Fruit fly (Drosophila melanogaster) whole organism, embryonic: Measurements from ENCODE around the gene CG32170.

Experiments used
- B-H1 ChIP-seq: fragments of 200-800 bp; sonication (Bioruptor generic); IDR thresholded peaks from 3 replicates; pipeline ENCODE4 v1.3.6; 2022; ENCODE audit warnings: missing biosample characterization, missing genetic modification characterization
- CG10431 ChIP-seq: fragments of 200-800 bp; sonication (Bioruptor generic); optimal IDR thresholded peaks from 3 replicates; lab custom pipeline; 2018; ENCODE audit warnings: missing biosample characterization, mild to moderate bottlenecking, missing genetic modification characterization
- CG10959 ChIP-seq: fragments of 200-800 bp; sonication (Bioruptor generic); IDR thresholded peaks from 2 replicates; pipeline ENCODE4 v1.3.6; 2022; ENCODE audit warnings: missing biosample characterization, missing genetic modification characterization
- CG11247 ChIP-seq: fragments of 200-800 bp; sonication (Bioruptor generic); IDR thresholded peaks from 2 replicates; pipeline ENCODE4 v1.3.6; 2022; ENCODE audit warnings: missing biosample characterization, missing genetic modification characterization
- CG11398 ChIP-seq: fragments of 200-800 bp; sonication (Bioruptor generic); optimal IDR thresholded peaks from 2 replicates; lab custom pipeline; 2016; ENCODE audit warnings: missing biosample characterization, missing genetic modification characterization
- CG11456 ChIP-seq: fragments of 200-800 bp; sonication (Bioruptor generic); IDR thresholded peaks from 3 replicates; pipeline ENCODE4 v1.3.6; 2022; ENCODE audit warnings: missing biosample characterization, missing genetic modification characterization
- CG12391 ChIP-seq: fragments of 200-800 bp; sonication (Bioruptor generic); optimal IDR thresholded peaks from 3 replicates; lab custom pipeline; 2018; ENCODE audit warnings: missing biosample characterization, mild to moderate bottlenecking, missing genetic modification characterization, moderate library complexity
- CG14014 ChIP-seq: fragments of 200-800 bp; sonication (Bioruptor generic); IDR thresholded peaks from 2 replicates; pipeline ENCODE4 v1.3.6; 2022; ENCODE audit warnings: missing biosample characterization, missing genetic modification characterization
- CG15601 ChIP-seq: fragments of 200-800 bp; sonication (Bioruptor generic); optimal IDR thresholded peaks from 3 replicates; lab custom pipeline; 2019; ENCODE audit warnings: missing biosample characterization, mild to moderate bottlenecking, missing genetic modification characterization, moderate library complexity
- CG15696 ChIP-seq: fragments of 200-800 bp; sonication (Bioruptor generic); optimal IDR thresholded peaks from 2 replicates; lab custom pipeline; 2019; ENCODE audit warnings: missing biosample characterization, mild to moderate bottlenecking, missing genetic modification characterization, moderate library complexity
- CG1603 ChIP-seq: fragments of 200-800 bp; sonication (Bioruptor generic); optimal IDR thresholded peaks from 2 replicates; lab custom pipeline; 2019; ENCODE audit warnings: missing biosample characterization, mild to moderate bottlenecking, missing genetic modification characterization, moderate library complexity
- CG2199 ChIP-seq: fragments of 200-800 bp; sonication (Bioruptor generic); IDR thresholded peaks from 3 replicates; pipeline ENCODE4 v1.3.6; 2022; ENCODE audit warnings: missing biosample characterization, missing genetic modification characterization
- CG2712 ChIP-seq: fragments of 200-800 bp; optimal IDR thresholded peaks from 3 replicates; lab custom pipeline; 2019; ENCODE audit warnings: missing biosample characterization, mild to moderate bottlenecking, missing genetic modification characterization, moderate library complexity
- CG3407 ChIP-seq: fragments of 200-800 bp; sonication (Bioruptor generic); optimal IDR thresholded peaks from 2 replicates; lab custom pipeline; 2018; ENCODE audit warnings: missing biosample characterization, mild to moderate bottlenecking, missing genetic modification characterization
- CG4617 ChIP-seq: fragments of 200-800 bp; sonication (Bioruptor generic); optimal IDR thresholded peaks from 3 replicates; lab custom pipeline; 2016; ENCODE audit warnings: missing biosample characterization, missing genetic modification characterization, borderline replicate concordance
- CG5953 ChIP-seq: fragments of 200-800 bp; sonication (Bioruptor generic); IDR thresholded peaks from 2 replicates; pipeline ENCODE4 v1.3.6; 2022; ENCODE audit warnings: missing biosample characterization, missing genetic modification characterization
- CG7357 ChIP-seq: fragments of 200-800 bp; sonication (Bioruptor generic); IDR thresholded peaks from 3 replicates; pipeline ENCODE4 v1.3.6; 2022; ENCODE audit warnings: missing biosample characterization, missing genetic modification characterization
- CG7745 ChIP-seq: fragments of 200-800 bp; sonication (Bioruptor generic); optimal IDR thresholded peaks from 2 replicates; lab custom pipeline; 2018; ENCODE audit warnings: missing biosample characterization, mild to moderate bottlenecking, missing genetic modification characterization, moderate library complexity
- CG7963 ChIP-seq: fragments of 200-800 bp; sonication (Bioruptor generic); IDR thresholded peaks from 3 replicates; pipeline ENCODE4 v1.3.6; 2022; ENCODE audit warnings: missing biosample characterization, missing genetic modification characterization; ENCODE audit not compliant: partially characterized antibody
- CG8089 ChIP-seq: fragments of 200-800 bp; sonication (Bioruptor generic); optimal IDR thresholded peaks from 3 replicates; lab custom pipeline; 2016; ENCODE audit warnings: missing biosample characterization, missing genetic modification characterization
- CG8765 ChIP-seq: fragments of 200-800 bp; sonication (Bioruptor generic); IDR thresholded peaks from 2 replicates; pipeline ENCODE4 v1.3.6; 2022; ENCODE audit warnings: missing biosample characterization, missing genetic modification characterization
- CoRest ChIP-seq: fragments of 200-800 bp; sonication (Bioruptor generic); optimal IDR thresholded peaks from 3 replicates; lab custom pipeline; 2018; ENCODE audit warnings: missing biosample characterization, mild to moderate bottlenecking, missing genetic modification characterization, moderate library complexity
- ERR ChIP-seq: fragments of 200-800 bp; sonication (Bioruptor generic); optimal IDR thresholded peaks from 2 replicates; lab custom pipeline; 2016; ENCODE audit warnings: missing biosample characterization, missing genetic modification characterization
- Fer3 ChIP-seq: fragments of 200-800 bp; sonication (Bioruptor generic); optimal IDR thresholded peaks from 2 replicates; lab custom pipeline; 2018; ENCODE audit warnings: missing biosample characterization, mild to moderate bottlenecking, missing genetic modification characterization, moderate library complexity
- HLHmδ ChIP-seq: fragments of 200-800 bp; sonication (Bioruptor generic); optimal IDR thresholded peaks from 2 replicates; lab custom pipeline; 2018; ENCODE audit warnings: missing biosample characterization, mild to moderate bottlenecking, missing genetic modification characterization, moderate library complexity
- Hmr ChIP-seq: fragments of 200-800 bp; sonication (Bioruptor generic); optimal IDR thresholded peaks from 3 replicates; lab custom pipeline; 2017; ENCODE audit warnings: mild to moderate bottlenecking, missing biosample characterization, missing genetic modification reagents, missing genetic modification characterization
- Hr51 ChIP-seq, 2 experiments: fragments of 200-800 bp; sonication (Bioruptor generic); optimal IDR thresholded peaks; 2 replicates in 1 of 2; 3 replicates in 1 of 2; lab custom pipeline; 2016 to 2018; ENCODE audit warnings: missing biosample characterization in 2 of 2, missing genetic modification characterization in 2 of 2, mild to moderate bottlenecking in 1 of 2, moderate library complexity in 1 of 2
- Poxn ChIP-seq: fragments of 200-800 bp; sonication (Bioruptor generic); IDR thresholded peaks from 2 replicates; pipeline ENCODE4 v1.3.6; 2022; ENCODE audit warnings: missing biosample characterization, missing genetic modification characterization
- Sry-δ ChIP-seq: fragments of 200-800 bp; sonication (Bioruptor generic); optimal IDR thresholded peaks from 2 replicates; lab custom pipeline; 2016; ENCODE audit warnings: missing biosample characterization, missing genetic modification characterization
- crp ChIP-seq, 2 experiments: fragments of 200-800 bp; sonication (Bioruptor generic); optimal IDR thresholded peaks; 2 replicates in 1 of 2; 3 replicates in 1 of 2; lab custom pipeline; 2017; ENCODE audit warnings: missing biosample characterization in 2 of 2, missing genetic modification characterization in 2 of 2, mild to moderate bottlenecking in 1 of 2, moderate library complexity in 1 of 2
- dan ChIP-seq: fragments of 200-800 bp; sonication (Bioruptor generic); IDR thresholded peaks from 2 replicates; pipeline ENCODE4 v1.3.6; 2022; ENCODE audit warnings: missing biosample characterization, missing genetic modification characterization
- fd3F ChIP-seq: fragments of 200-800 bp; sonication (Bioruptor generic); optimal IDR thresholded peaks from 2 replicates; lab custom pipeline; 2018; ENCODE audit warnings: missing biosample characterization, mild to moderate bottlenecking, missing genetic modification characterization, moderate library complexity
- fu2 ChIP-seq: fragments of 200-800 bp; sonication (Bioruptor generic); optimal IDR thresholded peaks from 2 replicates; lab custom pipeline; 2016; ENCODE audit warnings: missing biosample characterization, missing genetic modification characterization
- gce ChIP-seq: fragments of 200-800 bp; sonication (Bioruptor generic); IDR thresholded peaks from 3 replicates; pipeline ENCODE4 v1.3.6; 2022; ENCODE audit warnings: missing biosample characterization, missing genetic modification characterization
- gem ChIP-seq: fragments of 200-800 bp; sonication (Bioruptor generic); optimal IDR thresholded peaks from 2 replicates; lab custom pipeline; 2019; ENCODE audit warnings: missing biosample characterization, mild to moderate bottlenecking, missing genetic modification characterization, moderate library complexity
- insv ChIP-seq, 2 experiments: fragments of 200-800 bp; sonication (Bioruptor generic); optimal IDR thresholded peaks; 3 replicates each; lab custom pipeline; 2016 to 2018; ENCODE audit warnings: missing biosample characterization in 2 of 2, missing genetic modification characterization in 2 of 2
- inv ChIP-seq: fragments of 200-800 bp; sonication (Bioruptor generic); IDR thresholded peaks from 2 replicates; pipeline ENCODE4 v1.3.6; 2022; ENCODE audit warnings: missing biosample characterization, missing genetic modification characterization; ENCODE audit not compliant: partially characterized antibody
- kah ChIP-seq: fragments of 200-800 bp; sonication (Bioruptor generic); optimal IDR thresholded peaks from 2 replicates; lab custom pipeline; 2018; ENCODE audit warnings: missing biosample characterization, mild to moderate bottlenecking, missing genetic modification characterization
- kay ChIP-seq: fragments of 200-800 bp; sonication (Bioruptor generic); optimal IDR thresholded peaks from 2 replicates; lab custom pipeline; 2016; ENCODE audit warnings: missing biosample characterization, missing genetic modification characterization
- lab ChIP-seq: fragments of 200-800 bp; sonication (Bioruptor generic); optimal IDR thresholded peaks from 3 replicates; lab custom pipeline; 2017; ENCODE audit warnings: missing biosample characterization, missing genetic modification characterization, mild to moderate bottlenecking, moderate library complexity, missing genetic modification reagents
- nau ChIP-seq: fragments of 200-800 bp; sonication (Bioruptor generic); optimal IDR thresholded peaks from 3 replicates; lab custom pipeline; 2017; ENCODE audit warnings: missing biosample characterization, mild to moderate bottlenecking, missing genetic modification characterization, missing genetic modification reagents
- nerfin-2 ChIP-seq: fragments of 200-800 bp; sonication (Bioruptor generic); IDR thresholded peaks from 2 replicates; pipeline ENCODE4 v1.3.6; 2022; ENCODE audit warnings: missing biosample characterization, missing genetic modification characterization; ENCODE audit not compliant: partially characterized antibody
- odd ChIP-seq: fragments of 200-800 bp; sonication (Bioruptor generic); optimal IDR thresholded peaks from 2 replicates; lab custom pipeline; 2017; ENCODE audit warnings: missing biosample characterization, mild to moderate bottlenecking, missing genetic modification characterization
- pan ChIP-seq, 4 experiments: fragments of >200 bp in 3 of 4; fragments of 200-800 bp in 1 of 4; sonication (Bioruptor generic) in 1 of 4; optimal IDR thresholded peaks in 3 of 4; IDR thresholded peaks in 1 of 4; 2 replicates each; pipeline versions ENCODE4 v1.3.6 to Lab custom; 2017 to 2022; ENCODE audit warnings: missing biosample characterization in 2 of 4, missing genetic modification characterization in 2 of 4, mixed read lengths in 1 of 4
- pum ChIP-seq: fragments of 200-800 bp; sonication (Bioruptor generic); optimal IDR thresholded peaks from 2 replicates; lab custom pipeline; 2016; ENCODE audit warnings: missing biosample characterization, missing genetic modification characterization
- ranshi ChIP-seq: fragments of 200-800 bp; sonication (Bioruptor generic); IDR thresholded peaks from 2 replicates; pipeline ENCODE4 v1.3.6; 2022; ENCODE audit warnings: missing biosample characterization, missing genetic modification characterization
- sens-2 ChIP-seq: fragments of 200-800 bp; sonication (Bioruptor generic); IDR thresholded peaks from 2 replicates; pipeline ENCODE4 v1.3.6; 2022; ENCODE audit warnings: missing biosample characterization, missing genetic modification characterization
- sug ChIP-seq: fragments of 200-800 bp; optimal IDR thresholded peaks from 2 replicates; lab custom pipeline; 2019; ENCODE audit warnings: missing biosample characterization, mild to moderate bottlenecking, missing genetic modification characterization, moderate library complexity
- zfh1 ChIP-seq: fragments of 200-800 bp; sonication (Bioruptor generic); IDR thresholded peaks from 3 replicates; pipeline ENCODE4 v1.3.6; 2022; ENCODE audit warnings: missing biosample characterization, missing genetic modification characterization
- zfh2 ChIP-seq: fragments of 200-800 bp; sonication (Bioruptor generic); optimal IDR thresholded peaks from 2 replicates; lab custom pipeline; 2016; ENCODE audit warnings: missing biosample characterization, missing genetic modification characterization

CG32170 gene

DNA sequence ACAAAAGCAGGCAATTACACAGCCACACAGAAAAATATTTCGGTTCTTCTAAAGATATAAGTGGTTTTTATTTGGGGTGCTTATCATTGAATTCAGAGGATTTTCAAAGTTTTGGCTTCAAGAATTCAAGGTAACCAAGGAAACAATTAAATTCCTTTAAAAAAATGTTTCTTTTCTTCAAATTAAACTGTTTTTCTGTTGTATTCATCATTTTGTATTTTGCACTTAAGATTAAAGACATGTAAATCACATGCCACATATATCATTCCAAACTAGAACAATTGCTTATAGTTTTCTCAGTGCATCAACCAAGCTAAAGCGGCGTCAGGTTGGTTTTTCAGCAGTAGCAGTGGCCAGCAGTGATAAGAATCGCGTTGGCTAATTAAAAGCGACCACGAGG, 36.6 kb upstream of the CG32170 start (continued):
- peak; percentile 74 for TF ChIP-seq gem
- no peak for TF ChIP-seq CG11247 (GFP tag; lab: Robert Waterston, UW)
- no peak for TF ChIP-seq CG7963 (GFP tag; lab: Robert Waterston, UW)
- TF ChIP-seq Hmr (GFP tag; lab: Kevin White, UChicago), result peak; percentile 37
- TF ChIP-seq fd3F, result peak; percentile 57
- TF ChIP-seq CoRest (tag; lab: Kevin White, UChicago), result peak; percentile 58
- no peak for TF ChIP-seq Poxn (GFP tag; lab: Robert Waterston, UW)
- TF ChIP-seq pan (optimal IDR thresholded peaks at IDR 0.05; lab: Kevin White, UChicago), result no peak
- TF ChIP-seq pan (GFP tag; optimal IDR thresholded peaks at IDR 0.05 in 1 of 2, IDR thresholded peaks at IDR 0.05 in 1 of 2), result no peak
- TF ChIP-seq CG15601 (tag; lab: Kevin White, UChicago), result no peak
- TF ChIP-seq kay (GFP tag; lab: Kevin White, UChicago), result no peak
- no peak for TF ChIP-seq dan (GFP tag; lab: Robert Waterston, UW)
- TF ChIP-seq Hr51 (GFP tag; optimal IDR thresholded peaks at IDR 0.05; lab: Kevin White, UChicago), result peak in 1 of 2 experiments; percentile 35
- no peak for TF ChIP-seq CG8765 (GFP tag; lab: Robert Waterston, UW)
- TF ChIP-seq CG12391, result no peak
- no peak for TF ChIP-seq inv (GFP tag; lab: Robert Waterston, UW)
- no peak for TF ChIP-seq CG7357 (GFP tag; lab: Robert Waterston, UW)
- TF ChIP-seq ranshi (GFP tag; lab: Robert Waterston, UW), result 0 out of 2 replicates have a peak, but pooled peaks have one; percentile 30
- TF ChIP-seq odd (GFP tag; lab: Kevin White, UChicago), result no peak
- TF ChIP-seq B-H1 (GFP tag; lab: Robert Waterston, UW), result no peak; the same call in 2 of the 3 replicates
- no peak for TF ChIP-seq zfh2 (GFP tag; lab: Kevin White, UChicago)
- TF ChIP-seq pum, result no peak
- no peak for TF ChIP-seq CG7745 (tag; lab: Kevin White, UChicago)
- TF ChIP-seq CG14014 (GFP tag; lab: Robert Waterston, UW), result no peak
- no peak for TF ChIP-seq CG8089
- TF ChIP-seq fu2 (GFP tag; lab: Kevin White, UChicago), result no peak
- no peak for TF ChIP-seq CG15696 (tag; lab: Kevin White, UChicago)
- TF ChIP-seq crp (GFP tag; optimal IDR thresholded peaks at IDR 0.05; lab: Kevin White, UChicago), result no peak
- TF ChIP-seq nerfin-2 (GFP tag; lab: Robert Waterston, UW), result no peak
- TF ChIP-seq zfh1 (GFP tag; lab: Robert Waterston, UW), result no peak
- TF ChIP-seq sens-2 (GFP tag; lab: Robert Waterston, UW), result no peak
- TF ChIP-seq CG2712 (tag; lab: Kevin White, UChicago), result no peak
- TF ChIP-seq CG3407 (GFP tag; lab: Kevin White, UChicago), result no peak
- no peak for TF ChIP-seq insv (GFP tag; optimal IDR thresholded peaks at IDR 0.05; lab: Kevin White, UChicago)
- TF ChIP-seq ERR, result no peak
- TF ChIP-seq CG11398 (GFP tag; lab: Kevin White, UChicago), result no peak
- no peak for TF ChIP-seq nau (GFP tag; lab: Kevin White, UChicago)
- TF ChIP-seq CG5953 (GFP tag; lab: Robert Waterston, UW), result no peak
- TF ChIP-seq lab (GFP tag; lab: Kevin White, UChicago), result no peak
- no peak for TF ChIP-seq kah (GFP tag; lab: Kevin White, UChicago)
- TF ChIP-seq HLHmδ, result no peak
- TF ChIP-seq CG4617 (GFP tag; lab: Kevin White, UChicago), result no peak
- no peak for TF ChIP-seq CG10959
- no peak for TF ChIP-seq CG2199
- no peak for TF ChIP-seq CG11456 (GFP tag; lab: Robert Waterston, UW)
- TF ChIP-seq Fer3 (tag; lab: Kevin White, UChicago), result peak; percentile 23
- TF ChIP-seq CG1603 (tag; lab: Kevin White, UChicago), result no peak
- no peak for TF ChIP-seq CG10431 (GFP tag; lab: Kevin White, UChicago)
- TF ChIP-seq sug, result peak; percentile 17
- TF ChIP-seq Sry-δ (GFP tag; lab: Kevin White, UChicago), result no peak
- no peak for TF ChIP-seq gce (GFP tag; lab: Robert Waterston, UW)
